Worm (Caenorhabditis elegans): ENCODE measurements around the gene srd-36.

The srd-36 gene

DNA sequence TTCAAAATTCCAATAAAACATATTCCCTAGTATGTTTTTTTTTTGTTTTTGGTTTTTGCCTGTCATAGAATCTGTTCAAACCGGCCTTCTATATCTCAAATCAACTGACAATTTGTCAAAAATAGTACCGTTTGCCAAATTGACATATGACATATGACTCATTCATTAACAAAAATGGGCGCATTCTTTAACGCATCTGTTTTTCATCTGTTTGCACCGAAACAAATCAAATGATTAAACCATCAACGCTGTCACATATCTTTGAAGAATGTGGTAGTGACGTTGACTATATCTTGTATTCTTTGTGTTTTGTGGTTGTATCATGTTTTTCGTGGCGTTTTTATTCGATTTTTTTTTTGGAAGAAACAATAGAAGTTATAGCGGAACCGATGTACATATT lies 20.5 kb upstream of the srd-36 start:
- TF ChIP-seq nhr-25 (tag; optimal IDR thresholded peaks at IDR 0.05), result peak; percentile 61
- TF ChIP-seq nhr-43 (tag; optimal IDR thresholded peaks at IDR 0.05; ENCODE audit: poor library complexity, severe bottlenecking), result peak; percentile 8
- no peak for TF ChIP-seq nhr-67 (tag; optimal IDR thresholded peaks at IDR 0.05)
- no peak for TF ChIP-seq elt-3 (tag; optimal IDR thresholded peaks at IDR 0.05)
- TF ChIP-seq unc-39 (tag; optimal IDR thresholded peaks at IDR 0.05), result no peak
- peak; percentile 37 for TF ChIP-seq nhr-23 (tag; optimal IDR thresholded peaks at IDR 0.05)

DNA sequence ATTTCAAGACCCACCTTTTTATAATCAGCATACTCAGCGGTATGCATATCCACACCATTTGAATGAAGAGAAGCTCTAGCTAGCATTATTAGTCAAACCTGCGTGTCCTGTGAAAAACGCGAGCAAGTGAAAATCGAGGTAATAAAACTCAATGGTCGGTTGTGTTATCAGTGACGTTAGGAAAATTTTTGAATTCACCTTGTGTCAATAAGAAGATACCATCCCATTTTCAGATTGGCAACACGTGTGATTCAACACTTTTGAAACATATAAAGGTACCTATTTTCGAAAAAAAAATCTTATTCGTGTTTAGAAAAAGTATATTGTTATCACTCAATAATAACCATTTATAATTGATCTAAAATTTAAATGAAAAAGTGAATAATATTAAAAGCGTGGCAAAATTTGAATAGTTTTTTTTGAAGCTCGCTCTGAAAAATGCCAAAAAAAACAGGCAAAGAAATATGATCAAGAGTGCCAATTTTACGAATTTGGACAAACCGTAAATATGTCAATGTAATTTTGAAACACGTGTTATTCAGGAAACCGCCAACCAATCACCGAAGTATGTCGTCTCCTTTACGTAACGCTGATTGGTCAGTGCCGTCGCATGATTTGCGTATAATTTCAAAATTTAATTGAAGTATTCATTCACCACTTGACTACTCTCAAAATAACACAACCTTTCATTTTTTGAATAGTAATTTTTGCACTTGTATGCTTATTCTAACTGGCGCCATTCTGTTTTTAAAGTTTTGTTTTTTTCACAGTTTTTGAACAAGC lies 17.3 kb upstream of the srd-36 start, which contains the start of gene F46G10.1:
Gene F46G10.1 (minus strand): TSS at position 115 of the 783 bp plus-strand sequence.
- TF ChIP-seq nhr-23 (tag; optimal IDR thresholded peaks at IDR 0.05), result no peak
- TF ChIP-seq nhr-12 (tag; optimal IDR thresholded peaks at IDR 0.05), result no peak
- no peak for TF ChIP-seq ZK546.5 (tag; optimal IDR thresholded peaks at IDR 0.05)
- peak; percentile 73 for TF ChIP-seq elt-2 (tag; optimal IDR thresholded peaks at IDR 0.05)
- TF ChIP-seq lin-39 (tag; optimal IDR thresholded peaks at IDR 0.05), result no peak
- TF ChIP-seq skn-1 (tag; optimal IDR thresholded peaks at IDR 0.05), result no peak
- TF ChIP-seq mdl-1 (tag; optimal IDR thresholded peaks at IDR 0.05), result no peak
- no peak for TF ChIP-seq fkh-10 (GFP tag; optimal IDR thresholded peaks at IDR 0.05)
- no peak for TF ChIP-seq zag-1 (tag; optimal IDR thresholded peaks at IDR 0.05)
- TF ChIP-seq ceh-28 (tag; optimal IDR thresholded peaks at IDR 0.05), result no peak
- no peak for TF ChIP-seq nhr-28 (tag; optimal IDR thresholded peaks at IDR 0.05)
- no peak for TF ChIP-seq nhr-67 (tag; optimal IDR thresholded peaks at IDR 0.05)
- TF ChIP-seq ceh-82 (tag; optimal IDR thresholded peaks at IDR 0.05), result no peak
- no peak for TF ChIP-seq nhr-25 (tag; optimal IDR thresholded peaks at IDR 0.05)
- no peak for TF ChIP-seq daf-12 (tag; optimal IDR thresholded peaks at IDR 0.05)
- peak; percentile 25 for TF ChIP-seq fos-1 (tag; optimal IDR thresholded peaks at IDR 0.05)
- TF ChIP-seq nhr-237 (tag; optimal IDR thresholded peaks at IDR 0.05), result no peak
- no peak for TF ChIP-seq nhr-77 (tag; optimal IDR thresholded peaks at IDR 0.05)
- no peak for TF ChIP-seq nhr-76 (tag; optimal IDR thresholded peaks at IDR 0.05)
- TF ChIP-seq sea-2 (GFP tag; optimal IDR thresholded peaks at IDR 0.05), result no peak
- TF ChIP-seq hmg-11 (tag; optimal IDR thresholded peaks at IDR 0.05), result no peak
- TF ChIP-seq tbx-2 (tag; optimal IDR thresholded peaks at IDR 0.05), result no peak
- TF ChIP-seq elt-3 (tag; optimal IDR thresholded peaks at IDR 0.05), result no peak
- TF ChIP-seq ztf-4 (tag; optimal IDR thresholded peaks at IDR 0.05), result no peak
- no peak for TF ChIP-seq ztf-11 (tag; optimal IDR thresholded peaks at IDR 0.05)
- TF ChIP-seq pha-4 (tag; optimal IDR thresholded peaks at IDR 0.05), result peak; percentile 58
- TF ChIP-seq ceh-9 (tag; optimal IDR thresholded peaks at IDR 0.05), result no peak
- no peak for TF ChIP-seq fkh-2 (tag; optimal IDR thresholded peaks at IDR 0.05)
- TF ChIP-seq pqm-1 (tag; optimal IDR thresholded peaks at IDR 0.05), result peak; percentile 81
- TF ChIP-seq elt-1 (tag; optimal IDR thresholded peaks at IDR 0.05), result no peak
- TF ChIP-seq R02D3.7 (tag; optimal IDR thresholded peaks at IDR 0.05), result no peak
- TF ChIP-seq lin-15B (tag; optimal IDR thresholded peaks at IDR 0.05), result no peak

DNA sequence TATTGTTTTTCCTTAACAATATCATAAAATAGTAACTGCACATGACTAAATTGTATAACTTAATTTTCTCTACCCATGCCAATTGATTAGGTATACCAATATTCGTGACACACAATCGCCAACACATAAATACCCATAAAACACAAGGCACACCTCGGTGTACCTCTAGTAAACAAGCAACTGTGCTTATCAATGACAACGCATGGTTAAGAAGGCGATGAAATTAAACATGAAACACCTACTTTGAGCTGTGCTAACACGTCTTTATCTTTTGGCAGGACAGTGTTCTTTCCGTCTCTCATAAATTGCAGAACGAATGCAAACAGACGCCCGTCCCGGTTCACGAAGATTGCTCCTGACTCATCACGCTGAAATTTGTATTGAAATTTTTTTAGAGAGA lies 16.2 kb upstream of the srd-36 start:
- TF ChIP-seq pqm-1 (tag; optimal IDR thresholded peaks at IDR 0.05) (peak; percentile 96), snpc-4 (tag; optimal IDR thresholded peaks at IDR 0.05) (no peak), pha-4 (tag; optimal IDR thresholded peaks at IDR 0.05) (peak; percentile 76), lsy-12 (tag; optimal IDR thresholded peaks at IDR 0.05) (peak; percentile 5), unc-62 (GFP tag; optimal IDR thresholded peaks at IDR 0.05) (no peak), elt-2 (tag; optimal IDR thresholded peaks at IDR 0.05) (peak; percentile 97), nhr-237 (tag; optimal IDR thresholded peaks at IDR 0.05) (no peak), jun-1 (tag; optimal IDR thresholded peaks at IDR 0.05) (peak; percentile 23)

DNA sequence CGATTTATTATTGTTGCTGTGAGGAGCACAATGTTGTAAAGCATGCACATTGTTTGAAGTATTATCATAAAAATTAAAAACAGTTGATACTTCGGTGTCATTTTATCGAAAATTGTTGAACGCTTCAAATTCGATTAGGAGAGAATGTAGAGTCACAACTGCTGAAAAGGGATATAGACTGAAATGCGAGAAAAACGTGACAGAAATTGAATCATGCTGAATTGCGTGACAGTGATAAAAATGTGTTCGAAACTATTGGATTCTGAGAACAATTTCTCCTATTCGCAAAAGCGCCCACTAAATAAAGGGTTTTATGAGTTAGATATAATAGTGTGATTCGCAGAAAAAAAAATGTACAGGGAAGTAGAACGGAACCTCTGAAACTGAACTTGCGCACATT lies 14.2 kb upstream of the srd-36 start, which contains the start of gene srxa-8:
Gene srxa-8 (minus strand): TSS at position 101 of the 400 bp plus-strand sequence.
- TF ChIP-seq sea-2 (GFP tag; optimal IDR thresholded peaks at IDR 0.05) (no peak), zag-1 (tag; optimal IDR thresholded peaks at IDR 0.05) (no peak), nhr-12 (tag; optimal IDR thresholded peaks at IDR 0.05) (no peak), pha-4 (tag; optimal IDR thresholded peaks at IDR 0.05) (no peak), ceh-82 (tag; optimal IDR thresholded peaks at IDR 0.05) (no peak), fos-1 (tag; optimal IDR thresholded peaks at IDR 0.05) (no peak), nfya-1 (tag; optimal IDR thresholded peaks at IDR 0.05; ENCODE audit: insufficient read depth) (no peak), snpc-4 (tag; optimal IDR thresholded peaks at IDR 0.05) (no peak), skn-1 (tag; optimal IDR thresholded peaks at IDR 0.05) (no peak), lin-39 (tag; optimal IDR thresholded peaks at IDR 0.05) (no peak), ztf-4 (tag; optimal IDR thresholded peaks at IDR 0.05) (no peak), egl-5 (tag; optimal IDR thresholded peaks at IDR 0.05) (no peak), nhr-11 (tag; optimal IDR thresholded peaks at IDR 0.05) (no peak), nhr-23 (tag; optimal IDR thresholded peaks at IDR 0.05) (no peak), jun-1 (tag; optimal IDR thresholded peaks at IDR 0.05) (no peak), tbx-2 (tag; optimal IDR thresholded peaks at IDR 0.05) (no peak), fkh-2 (tag; optimal IDR thresholded peaks at IDR 0.05) (no peak), nhr-77 (tag; optimal IDR thresholded peaks at IDR 0.05) (no peak), unc-62 (GFP tag; optimal IDR thresholded peaks at IDR 0.05) (no peak), eor-1 (tag; optimal IDR thresholded peaks at IDR 0.05) (no peak)
